Fruit fly (Drosophila melanogaster) whole organism, prepupa: ENCODE measurements around the gene GlcAT-S.

ENCODE experiments used
- Blimp-1 ChIP-seq: fragments of 200-800 bp; sonication (Bioruptor generic); optimal IDR thresholded peaks from 3 replicates; lab custom pipeline; 2017; ENCODE audit warnings: missing biosample characterization, missing genetic modification characterization, mild to moderate bottlenecking, moderate library complexity, missing genetic modification reagents
- CG10631 ChIP-seq: fragments of 200-800 bp; sonication (Bioruptor generic); optimal IDR thresholded peaks from 2 replicates; lab custom pipeline; 2016; ENCODE audit warnings: missing biosample characterization, missing genetic modification characterization
- CG10669 ChIP-seq: fragments of 200-800 bp; sonication (Bioruptor generic); optimal IDR thresholded peaks from 3 replicates; lab custom pipeline; 2018; ENCODE audit warnings: missing biosample characterization, mild to moderate bottlenecking, missing genetic modification characterization, moderate library complexity
- CG11294 ChIP-seq: fragments of 200-800 bp; sonication (Bioruptor generic); IDR thresholded peaks from 2 replicates; pipeline ENCODE4 v1.3.6; 2022; ENCODE audit warnings: missing biosample characterization, missing genetic modification characterization
- CG11762 ChIP-seq: fragments of 200-800 bp; sonication (Bioruptor generic); optimal IDR thresholded peaks from 3 replicates; lab custom pipeline; 2016; ENCODE audit warnings: missing biosample characterization, missing genetic modification characterization; ENCODE audit not compliant: insufficient read depth
- CG11902 ChIP-seq: fragments of 200-800 bp; sonication (Bioruptor generic); optimal IDR thresholded peaks from 3 replicates; lab custom pipeline; 2016; ENCODE audit warnings: missing biosample characterization, missing genetic modification characterization
- CG15336 ChIP-seq: fragments of 200-800 bp; sonication (Bioruptor generic); IDR thresholded peaks from 2 replicates; pipeline ENCODE4 v1.3.6; 2022; ENCODE audit warnings: missing biosample characterization, missing genetic modification characterization
- CG1621 ChIP-seq: fragments of 200-800 bp; sonication (Bioruptor generic); optimal IDR thresholded peaks from 3 replicates; lab custom pipeline; 2018; ENCODE audit warnings: missing biosample characterization, mild to moderate bottlenecking, missing genetic modification characterization
- CG16779 ChIP-seq: fragments of 200-800 bp; sonication (Bioruptor generic); optimal IDR thresholded peaks from 3 replicates; lab custom pipeline; 2017; ENCODE audit warnings: missing biosample characterization, mild to moderate bottlenecking, missing genetic modification characterization
- CG3032 ChIP-seq: fragments of 200-800 bp; optimal IDR thresholded peaks from 2 replicates; lab custom pipeline; 2019; ENCODE audit warnings: missing biosample characterization, mild to moderate bottlenecking, missing genetic modification characterization, moderate library complexity
- CG32006 ChIP-seq: fragments of 200-800 bp; sonication (Bioruptor generic); optimal IDR thresholded peaks from 3 replicates; lab custom pipeline; 2017; ENCODE audit warnings: missing biosample characterization, mild to moderate bottlenecking, missing genetic modification characterization
- CG34406 ChIP-seq: fragments of 200-800 bp; sonication (Bioruptor generic); optimal IDR thresholded peaks from 3 replicates; lab custom pipeline; 2016; ENCODE audit warnings: missing biosample characterization, missing genetic modification characterization
- CG3919 ChIP-seq: fragments of 200-800 bp; sonication (Bioruptor generic); optimal IDR thresholded peaks from 3 replicates; lab custom pipeline; 2016; ENCODE audit warnings: missing biosample characterization, missing genetic modification characterization
- CG4318 ChIP-seq: fragments of 200-800 bp; sonication (Bioruptor generic); optimal IDR thresholded peaks from 3 replicates; lab custom pipeline; 2017; ENCODE audit warnings: missing biosample characterization, mild to moderate bottlenecking, missing genetic modification characterization
- CG6163 ChIP-seq: fragments of 200-800 bp; sonication (Bioruptor generic); IDR thresholded peaks from 3 replicates; pipeline ENCODE4 v1.3.6; 2022; ENCODE audit warnings: missing biosample characterization, missing genetic modification characterization
- CG6276 ChIP-seq: fragments of 200-800 bp; sonication (Bioruptor generic); optimal IDR thresholded peaks from 2 replicates; lab custom pipeline; 2017; ENCODE audit warnings: missing biosample characterization, mild to moderate bottlenecking, missing genetic modification characterization
- CG6792 ChIP-seq: fragments of 200-800 bp; sonication (Bioruptor generic); optimal IDR thresholded peaks from 3 replicates; lab custom pipeline; 2016; ENCODE audit warnings: missing biosample characterization, missing genetic modification characterization
- CG6808 ChIP-seq: fragments of 200-800 bp; sonication (Bioruptor generic); optimal IDR thresholded peaks from 3 replicates; lab custom pipeline; 2017; ENCODE audit warnings: missing biosample characterization, missing genetic modification characterization, mild to moderate bottlenecking, moderate library complexity, missing genetic modification reagents
- CG6854 ChIP-seq: fragments of 200-800 bp; sonication (Bioruptor generic); optimal IDR thresholded peaks from 2 replicates; lab custom pipeline; 2017; ENCODE audit warnings: missing biosample characterization, mild to moderate bottlenecking, missing genetic modification characterization
- CG7368 ChIP-seq: fragments of 200-800 bp; sonication (Bioruptor generic); optimal IDR thresholded peaks from 3 replicates; lab custom pipeline; 2016; ENCODE audit warnings: missing biosample characterization, missing genetic modification characterization
- CG8119 ChIP-seq: fragments of 200-800 bp; sonication (Bioruptor generic); IDR thresholded peaks from 3 replicates; pipeline ENCODE4 v1.3.6; 2022; ENCODE audit warnings: missing biosample characterization, missing genetic modification characterization
- CG8632 ChIP-seq: fragments of 200-800 bp; sonication (Bioruptor generic); optimal IDR thresholded peaks from 3 replicates; lab custom pipeline; 2016; ENCODE audit warnings: missing biosample characterization, missing genetic modification characterization
- CG9139 ChIP-seq: fragments of 200-800 bp; sonication (Bioruptor generic); optimal IDR thresholded peaks from 3 replicates; lab custom pipeline; 2017; ENCODE audit warnings: missing biosample characterization, mild to moderate bottlenecking, missing genetic modification characterization
- Eip78C ChIP-seq: fragments of 200-800 bp; sonication (Bioruptor generic); peaks from one replicate; lab custom pipeline; 2016; ENCODE audit warnings: missing biosample characterization, missing genetic modification characterization
- Eip93F ChIP-seq: fragments of 200-800 bp; sonication (Bioruptor generic); optimal IDR thresholded peaks from 2 replicates; lab custom pipeline; 2016; ENCODE audit warnings: missing biosample characterization, mild to moderate bottlenecking, missing genetic modification characterization
- Ets21C ChIP-seq: fragments of 200-800 bp; sonication (Bioruptor generic); optimal IDR thresholded peaks from 3 replicates; lab custom pipeline; 2016; ENCODE audit warnings: missing biosample characterization, missing genetic modification characterization
- Ets96B ChIP-seq: fragments of 200-800 bp; optimal IDR thresholded peaks from 2 replicates; lab custom pipeline; 2019; ENCODE audit warnings: missing biosample characterization, mild to moderate bottlenecking, missing genetic modification characterization, moderate library complexity
- Gug ChIP-seq: fragments of 200-800 bp; sonication (Bioruptor generic); IDR thresholded peaks from 2 replicates; pipeline ENCODE4 v1.3.6; 2022; ENCODE audit warnings: missing biosample characterization, missing genetic modification characterization
- Hr38 ChIP-seq: sonication (Bioruptor generic); optimal IDR thresholded peaks from 2 replicates; lab custom pipeline; 2016; ENCODE audit warnings: missing biosample characterization, missing genetic modification characterization
- Hr39 ChIP-seq: fragments of 200-800 bp; sonication (Bioruptor generic); optimal IDR thresholded peaks from 2 replicates; lab custom pipeline; 2016; ENCODE audit warnings: missing biosample characterization, missing genetic modification characterization
- Met ChIP-seq: fragments of 200-800 bp; sonication (Bioruptor generic); optimal IDR thresholded peaks from 3 replicates; lab custom pipeline; 2016; ENCODE audit warnings: missing biosample characterization, missing genetic modification characterization
- OdsH ChIP-seq: fragments of 200-800 bp; sonication (Bioruptor generic); optimal IDR thresholded peaks from 3 replicates; lab custom pipeline; 2016; ENCODE audit warnings: missing biosample characterization, missing genetic modification characterization
- Smox ChIP-seq: fragments of 200-800 bp; sonication (Bioruptor generic); optimal IDR thresholded peaks from 3 replicates; lab custom pipeline; 2016; ENCODE audit warnings: missing biosample characterization, missing genetic modification characterization
- Sox102F ChIP-seq: fragments of 200-800 bp; sonication (Bioruptor generic); optimal IDR thresholded peaks from 2 replicates; lab custom pipeline; 2016; ENCODE audit warnings: missing biosample characterization, mild to moderate bottlenecking, missing genetic modification characterization
- Sox15 ChIP-seq: fragments of 200-800 bp; sonication (Bioruptor generic); optimal IDR thresholded peaks from 3 replicates; lab custom pipeline; 2016; ENCODE audit warnings: missing biosample characterization, missing genetic modification characterization
- acj6 ChIP-seq: fragments of 200-800 bp; sonication (Bioruptor generic); optimal IDR thresholded peaks from 3 replicates; lab custom pipeline; 2016; ENCODE audit warnings: missing biosample characterization, missing genetic modification characterization
- cyc ChIP-seq: fragments of 200-800 bp; sonication (Bioruptor generic); optimal IDR thresholded peaks from 3 replicates; lab custom pipeline; 2016; ENCODE audit warnings: missing biosample characterization, missing genetic modification characterization
- dac ChIP-seq: fragments of 200-800 bp; sonication (Bioruptor generic); optimal IDR thresholded peaks from 2 replicates; lab custom pipeline; 2017; ENCODE audit warnings: missing biosample characterization, mild to moderate bottlenecking, missing genetic modification characterization
- eg ChIP-seq: fragments of 200-800 bp; sonication (Bioruptor generic); IDR thresholded peaks from 3 replicates; pipeline ENCODE4 v1.3.6; 2022; ENCODE audit warnings: missing biosample characterization, missing genetic modification characterization
- esn ChIP-seq: fragments of 200-800 bp; sonication (Bioruptor generic); optimal IDR thresholded peaks from 2 replicates; lab custom pipeline; 2016; ENCODE audit warnings: missing biosample characterization, mild to moderate bottlenecking, missing genetic modification characterization, moderate library complexity
- fd59A ChIP-seq: fragments of 200-800 bp; sonication (Bioruptor generic); optimal IDR thresholded peaks from 2 replicates; lab custom pipeline; 2017; ENCODE audit warnings: missing biosample characterization, mild to moderate bottlenecking, missing genetic modification characterization, missing genetic modification reagents
- fd85E ChIP-seq: fragments of 200-800 bp; sonication (Bioruptor generic); optimal IDR thresholded peaks from 3 replicates; lab custom pipeline; 2016; ENCODE audit warnings: missing biosample characterization, missing genetic modification characterization
- fkh ChIP-seq: fragments of 200-800 bp; sonication (Bioruptor generic); optimal IDR thresholded peaks from 3 replicates; lab custom pipeline; 2017; ENCODE audit warnings: missing biosample characterization, mild to moderate bottlenecking, missing genetic modification characterization, moderate library complexity
- net ChIP-seq: fragments of 200-800 bp; sonication (Bioruptor generic); optimal IDR thresholded peaks from 3 replicates; lab custom pipeline; 2016; ENCODE audit warnings: missing biosample characterization, missing genetic modification characterization
- salr ChIP-seq, 2 experiments: fragments of 200-800 bp; sonication (Bioruptor generic); optimal IDR thresholded peaks; 3 replicates each; lab custom pipeline; 2016 to 2018; ENCODE audit warnings: missing biosample characterization in 2 of 2, missing genetic modification characterization in 2 of 2, mild to moderate bottlenecking in 1 of 2
- spab ChIP-seq: fragments of 200-800 bp; sonication (Bioruptor generic); optimal IDR thresholded peaks from 2 replicates; lab custom pipeline; 2017; ENCODE audit warnings: missing biosample characterization, mild to moderate bottlenecking, missing genetic modification characterization, missing genetic modification reagents
- ss ChIP-seq, 2 experiments: fragments of 200-800 bp; sonication (Bioruptor generic); optimal IDR thresholded peaks; 2 replicates in 1 of 2; 3 replicates in 1 of 2; lab custom pipeline; 2017 to 2018; ENCODE audit warnings: mild to moderate bottlenecking in 2 of 2, missing biosample characterization in 2 of 2, missing genetic modification characterization in 2 of 2, moderate library complexity in 1 of 2
- svp ChIP-seq: fragments of 200-800 bp; sonication (Bioruptor generic); peaks from one replicate; lab custom pipeline; 2016; ENCODE audit warnings: missing biosample characterization, missing genetic modification characterization
- topi ChIP-seq: fragments of 200-800 bp; sonication (Bioruptor generic); optimal IDR thresholded peaks from 3 replicates; lab custom pipeline; 2016; ENCODE audit warnings: missing biosample characterization, missing genetic modification characterization
- vri ChIP-seq: fragments of 200-800 bp; sonication (Bioruptor generic); optimal IDR thresholded peaks from 3 replicates; lab custom pipeline; 2016; ENCODE audit warnings: missing biosample characterization, mild to moderate bottlenecking, missing genetic modification characterization

The GlcAT-S gene

DNA sequence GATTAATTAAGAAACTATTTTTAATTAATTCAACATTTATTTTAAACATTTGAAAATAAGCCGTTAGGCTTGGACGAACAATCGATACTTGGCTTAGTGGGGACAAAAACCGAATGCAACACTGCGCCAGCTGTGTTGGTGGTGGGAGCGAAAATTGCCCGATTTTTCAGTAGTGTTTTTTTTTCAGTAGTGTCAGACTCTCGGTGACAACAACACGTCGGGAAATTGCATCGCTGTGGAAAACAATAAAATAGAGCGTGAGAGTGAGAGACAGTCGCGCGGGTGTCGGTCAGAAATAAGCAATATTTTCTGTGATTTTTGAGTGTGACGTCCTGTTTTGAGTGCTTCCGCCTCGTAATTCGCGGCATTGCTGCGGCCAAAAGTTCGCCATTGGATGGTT is 385 bp downstream of the GlcAT-S start (continued):
- TF ChIP-seq CG9139 (GFP tag; lab: Kevin White, UChicago) = no peak
- peak; percentile 73 for TF ChIP-seq vri
- no peak for TF ChIP-seq CG11762 (GFP tag; lab: Kevin White, UChicago)
- no peak for TF ChIP-seq CG10669 (GFP tag; lab: Kevin White, UChicago)
- TF ChIP-seq Hr38 (GFP tag; lab: Kevin White, UChicago) = no peak
- peak; percentile 13; the same call in 1 of the 2 replicates for TF ChIP-seq CG11294 (GFP tag; lab: Robert Waterston, UW)
- peak; percentile 35; the same call in 1 of the 3 replicates for TF ChIP-seq CG8119
- no peak for TF ChIP-seq Ets21C (GFP tag; lab: Kevin White, UChicago)
- peak; percentile 49 for TF ChIP-seq CG16779
- TF ChIP-seq CG6276 (GFP tag; lab: Kevin White, UChicago) = peak; percentile 31
- peak; percentile 11 for TF ChIP-seq CG34406 (GFP tag; lab: Kevin White, UChicago)
- no peak for TF ChIP-seq spab (GFP tag; lab: Kevin White, UChicago)
- TF ChIP-seq CG3032 = no peak
- TF ChIP-seq CG6854 (GFP tag; lab: Kevin White, UChicago) = no peak
- TF ChIP-seq CG10631 (GFP tag; lab: Kevin White, UChicago) = no peak
- no peak for TF ChIP-seq CG4318 (GFP tag; lab: Kevin White, UChicago)
- no peak for TF ChIP-seq topi (GFP tag; lab: Kevin White, UChicago)
- TF ChIP-seq Smox (GFP tag; lab: Kevin White, UChicago) = peak; percentile 21
- peak; percentile 36 for TF ChIP-seq Hr39 (GFP tag; lab: Kevin White, UChicago)
- TF ChIP-seq CG11902 (GFP tag; lab: Kevin White, UChicago) = no peak
- TF ChIP-seq Sox15 = no peak
- peak; percentile 67 for TF ChIP-seq svp
- peak; percentile 1 for TF ChIP-seq acj6 (GFP tag; lab: Kevin White, UChicago)
- TF ChIP-seq CG8632 (GFP tag; lab: Kevin White, UChicago) = no peak
- TF ChIP-seq OdsH (GFP tag; lab: Kevin White, UChicago) = peak; percentile 18
- no peak for TF ChIP-seq fd85E
- TF ChIP-seq cyc = no peak
- no peak for TF ChIP-seq fd59A (GFP tag; lab: Kevin White, UChicago)
- no peak for TF ChIP-seq Gug (GFP tag; lab: Robert Waterston, UW)
- TF ChIP-seq Eip93F (GFP tag; lab: Kevin White, UChicago) = no peak
- TF ChIP-seq CG6792 = peak; percentile 4
- no peak for TF ChIP-seq CG32006 (GFP tag; lab: Kevin White, UChicago)
- TF ChIP-seq esn (GFP tag; lab: Kevin White, UChicago) = peak; percentile 54
- TF ChIP-seq, all 60 proteins: peak for 28

DNA sequence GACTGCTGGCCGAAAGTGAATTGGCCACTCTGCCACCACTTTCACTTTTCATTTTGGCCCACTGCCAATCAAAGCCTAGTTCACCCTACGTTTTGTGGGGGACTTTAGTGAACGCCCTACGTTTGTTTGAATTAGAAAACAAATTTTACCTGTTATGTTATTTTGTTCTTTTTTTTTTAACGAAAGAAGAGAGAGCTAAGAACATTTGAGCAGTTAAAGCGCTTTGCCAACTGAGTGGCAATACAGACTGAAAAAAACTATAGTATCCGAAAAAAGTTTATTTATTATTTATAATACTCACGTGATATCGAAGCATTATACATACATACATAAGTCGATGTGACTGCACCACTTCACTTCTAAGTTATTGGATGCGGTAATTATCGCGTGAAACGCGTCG is 1.6 kb downstream of the GlcAT-S start:
- TF ChIP-seq CG6808 (GFP tag; lab: Kevin White, UChicago) = no peak
- TF ChIP-seq Met (GFP tag; lab: Kevin White, UChicago) = no peak
- TF ChIP-seq Eip78C (GFP tag; lab: Kevin White, UChicago) = peak; percentile 68
- peak; percentile 58 for TF ChIP-seq CG4318 (GFP tag; lab: Kevin White, UChicago)
- no peak for TF ChIP-seq ss (GFP tag; optimal IDR thresholded peaks at IDR 0.05; lab: Kevin White, UChicago)
- peak; percentile 23 for TF ChIP-seq svp
- TF ChIP-seq CG6854 (GFP tag; lab: Kevin White, UChicago) = no peak
- TF ChIP-seq eg (GFP tag; lab: Robert Waterston, UW) = peak; percentile 55; the same call in 2 of the 3 replicates
- no peak for TF ChIP-seq CG7368 (GFP tag; lab: Kevin White, UChicago)
- peak; percentile 23 for TF ChIP-seq net
- no peak for TF ChIP-seq Blimp-1 (GFP tag; lab: Kevin White, UChicago)
- TF ChIP-seq fd59A (GFP tag; lab: Kevin White, UChicago) = no peak
- TF ChIP-seq salr (GFP tag; optimal IDR thresholded peaks at IDR 0.05; lab: Kevin White, UChicago) = peak in 1 of 2 experiments; percentile 12
- TF ChIP-seq Sox102F (GFP tag; lab: Kevin White, UChicago) = no peak
- TF ChIP-seq Ets96B (tag; lab: Kevin White, UChicago) = no peak
- no peak for TF ChIP-seq CG8632 (GFP tag; lab: Kevin White, UChicago)
- peak; percentile 69 for TF ChIP-seq CG8119
- TF ChIP-seq CG1621 (tag; lab: Kevin White, UChicago) = no peak
- TF ChIP-seq Smox (GFP tag; lab: Kevin White, UChicago) = no peak
- peak; percentile 16; the same call in 1 of the 3 replicates for TF ChIP-seq CG6163 (GFP tag; lab: Robert Waterston, UW)
- no peak for TF ChIP-seq acj6 (GFP tag; lab: Kevin White, UChicago)
- no peak for TF ChIP-seq Eip93F (GFP tag; lab: Kevin White, UChicago)
- TF ChIP-seq OdsH (GFP tag; lab: Kevin White, UChicago) = peak; percentile 28
- peak; percentile 54; the same call in 1 of the 2 replicates for TF ChIP-seq CG15336 (GFP tag; lab: Robert Waterston, UW)
- no peak for TF ChIP-seq CG6792
- TF ChIP-seq dac = peak; percentile 37
- no peak for TF ChIP-seq CG10631 (GFP tag; lab: Kevin White, UChicago)
- TF ChIP-seq Hr38 (GFP tag; lab: Kevin White, UChicago) = no peak
- no peak for TF ChIP-seq fkh (GFP tag; lab: Kevin White, UChicago)
- no peak for TF ChIP-seq CG3919
